Worm (Caenorhabditis elegans): ENCODE results near the gene irld-47.
A peak's percentile ranks its signal among the peaks of the same experiment; 100 is the strongest.

DNA sequence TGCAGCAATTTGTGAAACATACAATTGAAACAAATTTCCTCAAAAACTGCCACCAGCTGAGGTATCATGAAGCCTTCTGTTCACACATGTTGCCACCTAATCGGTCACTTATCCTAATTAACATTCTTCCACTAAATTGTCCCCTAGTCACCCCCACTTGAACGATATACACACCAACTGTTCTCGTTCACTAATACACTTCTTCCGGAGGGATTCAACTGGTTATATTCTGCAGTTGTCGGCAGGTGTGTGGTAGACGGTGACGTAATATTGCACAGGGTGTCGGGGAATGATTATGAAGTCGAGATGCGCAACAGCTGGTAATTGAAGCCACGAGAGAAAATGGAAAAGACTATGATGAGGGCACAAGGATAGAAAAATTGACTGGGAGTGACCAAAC is 6.9 kb downstream of the irld-47 start:
- TF ChIP-seq blmp-1 (tag; optimal IDR thresholded peaks at IDR 0.05) (no peak), cnd-1 (tag; optimal IDR thresholded peaks at IDR 0.05) (peak; percentile 71)

Data from whole organism, mixed stage, embryonic.